Worm (Caenorhabditis elegans): ENCODE measurements around the gene srh-190.

- TF ChIP-seq bed-2 (GFP tag; IDR thresholded peaks at IDR 0.05): no peak
- no peak for TF ChIP-seq dpl-1 (GFP tag; optimal IDR thresholded peaks at IDR 0.05)
- no peak for TF ChIP-seq nhr-27 (tag; optimal IDR thresholded peaks at IDR 0.05)
- no peak for TF ChIP-seq ZK185.1 (tag; optimal IDR thresholded peaks at IDR 0.05; ENCODE audit: poor library complexity, severe bottlenecking)
- TF ChIP-seq unc-62 (GFP tag; optimal IDR thresholded peaks at IDR 0.05): no peak
- no peak for TF ChIP-seq ztf-26 (tag; optimal IDR thresholded peaks at IDR 0.05)
- no peak for TF ChIP-seq pha-4 (tag; optimal IDR thresholded peaks at IDR 0.05)
- TF ChIP-seq Y56A3A.18 (GFP tag; IDR thresholded peaks at IDR 0.05): no peak
- no peak for TF ChIP-seq ets-4 (GFP tag; optimal IDR thresholded peaks at IDR 0.05)
- no peak for TF ChIP-seq ama-1 (optimal IDR thresholded peaks at IDR 0.05)
- no peak for TF ChIP-seq ama-1 (GFP tag; optimal IDR thresholded peaks at IDR 0.05)
- no peak for TF ChIP-seq xnd-1 (tag; optimal IDR thresholded peaks at IDR 0.05)
- no peak for TF ChIP-seq Y53G8AR.9 (GFP tag; conservative IDR thresholded peaks at IDR 0.05)
- no peak for TF ChIP-seq nfyb-1 (GFP tag; IDR thresholded peaks at IDR 0.05)
Measured at ce11 chrV:3860123-3860522, 42.8 kb upstream of the srh-190 start, which contains the start of gene nhr-189.
